Worm (Caenorhabditis elegans) whole organism, young adult: ENCODE data around the gene slc-46A.

Experiments used
- snpc-4 ChIP-seq, 5 experiments: fragments of 150-350 bp in 1 of 5; sonication (generic microtip) in 4 of 5; optimal IDR thresholded peaks; 2 replicates each; lab custom pipeline; 2014 to 2018; ENCODE audit warnings: missing genetic modification characterization in 5 of 5, missing biosample characterization in 3 of 5, antibody characterized with exemption in 2 of 5, mild to moderate bottlenecking in 2 of 5, missing compliant biosample characterization in 2 of 5, missing genotype in 2 of 5, moderate library complexity in 2 of 5, missing genetic modification reagents in 1 of 5
- unc-62 ChIP-seq: fragments of 150-350 bp; optimal IDR thresholded peaks from 2 replicates; lab custom pipeline; 2014; ENCODE audit warnings: missing biosample characterization, missing genetic modification reagents, missing genetic modification characterization

DNA sequence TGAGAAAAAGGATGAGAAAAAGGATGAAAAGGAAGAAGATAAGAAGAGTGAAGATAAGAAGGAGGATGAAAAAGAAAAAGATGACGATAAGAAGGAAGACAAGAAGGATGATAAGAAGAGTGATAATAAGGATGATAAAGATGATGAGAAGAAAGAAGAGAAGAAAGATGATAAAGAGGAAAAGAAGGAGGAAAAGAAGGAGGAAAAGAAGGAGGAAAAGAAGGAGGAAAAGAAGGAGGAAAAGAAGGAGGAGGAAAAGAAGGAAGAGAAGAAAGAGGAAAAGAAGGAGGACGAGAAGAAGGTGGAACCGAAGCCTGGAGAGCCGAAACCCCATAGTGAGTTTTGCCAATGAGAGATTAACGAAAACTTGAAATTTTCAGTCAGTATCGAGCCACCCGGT lies 45.7 kb upstream of the slc-46A start:
- TF ChIP-seq unc-62 (GFP tag; lab: Kevin White, UChicago) (no peak), snpc-4 (GFP tag; optimal IDR thresholded peaks at IDR 0.05; lab: Kevin White, UChicago) (no peak), snpc-4 (tag; optimal IDR thresholded peaks at IDR 0.05; lab: Kevin White, UChicago) (no peak)
